Fruit fly (Drosophila melanogaster): ENCODE measurements around the gene CG46316.

The CG46316 gene

DNA sequence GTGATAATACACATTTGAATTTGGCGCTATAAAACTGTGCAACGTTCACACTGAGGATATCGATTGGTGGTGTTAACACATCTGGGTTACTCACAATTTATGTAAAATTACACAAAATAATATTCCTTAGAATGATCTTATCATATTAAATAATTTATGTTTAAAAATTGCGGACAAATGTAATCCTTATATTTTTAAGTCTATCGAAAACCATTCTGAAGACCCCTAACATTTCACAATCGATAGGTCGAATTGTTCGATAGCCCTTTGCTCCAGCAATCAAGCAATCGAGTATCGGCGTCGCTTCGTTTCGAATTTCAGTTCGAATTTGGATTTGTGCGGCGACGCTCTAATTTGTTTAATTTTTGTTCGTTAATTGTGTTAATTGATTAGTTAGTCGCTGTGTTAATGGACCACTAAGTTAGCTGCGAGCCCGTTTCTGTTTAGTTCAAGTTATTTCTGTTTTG is 41.0 kb downstream of the CG46316 start, which contains the start of gene asp:
TSS of gene asp (plus strand) at position 289 of the 467 bp plus-strand sequence.
- TF ChIP-seq Smox (GFP tag; optimal IDR thresholded peaks at IDR 0.05), result peak; percentile 12
- TF ChIP-seq svp (GFP tag), result peak; percentile 30
- TF ChIP-seq CG10631 (GFP tag; optimal IDR thresholded peaks at IDR 0.05), result no peak

DNA sequence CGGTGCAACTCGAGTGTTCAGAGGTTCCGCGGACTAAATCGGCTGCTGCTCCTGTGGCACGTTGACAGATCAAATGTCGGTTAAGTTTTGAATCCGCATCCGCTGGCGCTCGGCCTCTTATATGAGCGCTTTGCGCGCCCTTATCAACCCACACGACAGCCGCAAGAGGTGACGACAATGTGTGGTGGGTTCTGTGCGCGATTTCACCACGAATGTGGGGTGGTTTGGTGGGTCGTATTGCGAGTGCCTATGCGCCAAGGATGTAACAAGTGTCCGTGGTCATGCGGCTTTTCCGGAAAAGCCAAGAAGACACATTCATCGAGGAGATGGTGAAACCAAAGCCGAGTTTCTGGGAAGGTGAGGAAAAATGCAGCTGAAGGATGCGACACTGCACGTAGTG is 52.4 kb downstream of the CG46316 start, which contains the start of gene AstA:
TSS of gene AstA (minus strand) at position 101 of the 400 bp plus-strand sequence.
- TF ChIP-seq Ets21C (GFP tag; optimal IDR thresholded peaks at IDR 0.05) (no peak), Met (GFP tag; optimal IDR thresholded peaks at IDR 0.05) (no peak), CG6163 (GFP tag; IDR thresholded peaks at IDR 0.05) (no peak), spab (GFP tag; optimal IDR thresholded peaks at IDR 0.05) (no peak), CG3919 (GFP tag; optimal IDR thresholded peaks at IDR 0.05) (no peak), CG6808 (GFP tag; optimal IDR thresholded peaks at IDR 0.05) (no peak), svp (GFP tag) (no peak), Eip75B (GFP tag; optimal IDR thresholded peaks at IDR 0.05) (no peak), CG15336 (GFP tag; IDR thresholded peaks at IDR 0.05) (no peak), net (GFP tag; optimal IDR thresholded peaks at IDR 0.05) (no peak), fkh (GFP tag; optimal IDR thresholded peaks at IDR 0.05) (no peak), dac (GFP tag; optimal IDR thresholded peaks at IDR 0.05) (no peak), CG1621 (tag; optimal IDR thresholded peaks at IDR 0.05) (no peak), lz (GFP tag; optimal IDR thresholded peaks at IDR 0.05) (no peak), CG3032 (tag; optimal IDR thresholded peaks at IDR 0.05) (no peak), Sox14 (GFP tag; optimal IDR thresholded peaks at IDR 0.05) (no peak), Eip93F (GFP tag; optimal IDR thresholded peaks at IDR 0.05) (no peak), Sox102F (GFP tag; optimal IDR thresholded peaks at IDR 0.05) (no peak), CG9139 (GFP tag; optimal IDR thresholded peaks at IDR 0.05) (no peak)

- TF ChIP-seq CG8119 (GFP tag; IDR thresholded peaks at IDR 0.05) (peak; percentile 75), CG11902 (GFP tag; optimal IDR thresholded peaks at IDR 0.05) (no peak), CG6276 (GFP tag; optimal IDR thresholded peaks at IDR 0.05) (peak; percentile 56), eg (GFP tag; IDR thresholded peaks at IDR 0.05) (peak; percentile 40; the same call in 2 of the 3 replicates), CG7368 (GFP tag; optimal IDR thresholded peaks at IDR 0.05) (no peak), Hr4 (GFP tag; optimal IDR thresholded peaks at IDR 0.05) (peak; percentile 5), CG15336 (GFP tag; IDR thresholded peaks at IDR 0.05) (peak; percentile 34; the same call in 1 of the 2 replicates), CG8632 (GFP tag; optimal IDR thresholded peaks at IDR 0.05) (no peak), CG10631 (GFP tag; optimal IDR thresholded peaks at IDR 0.05) (no peak), topi (GFP tag; optimal IDR thresholded peaks at IDR 0.05) (no peak), cyc (GFP tag; optimal IDR thresholded peaks at IDR 0.05) (no peak), Smox (GFP tag; optimal IDR thresholded peaks at IDR 0.05) (no peak)
Measured at dm6 chr3R:24766684-24767083, 54.1 kb downstream of the CG46316 start.
